Worm (Caenorhabditis elegans): Measurements from ENCODE around the gene ZK945.6.

ZK945.6 gene

ce11 chrII:10065472-10065871 lies 41.3 kb downstream of the ZK945.6 start:
- TF ChIP-seq ceh-36 (tag; optimal IDR thresholded peaks at IDR 0.05) (peak; percentile 5), ets-7 (tag; optimal IDR thresholded peaks at IDR 0.05) (no peak), hmg-4 (GFP tag; optimal IDR thresholded peaks at IDR 0.05) (peak; percentile 83), aly-1 (tag; optimal IDR thresholded peaks at IDR 0.05) (no peak), pes-1 (GFP tag; IDR thresholded peaks at IDR 0.05) (peak; percentile 55), scrt-1 (GFP tag; IDR thresholded peaks at IDR 0.05) (0 out of 2 replicates have a peak, but pooled peaks have one; percentile 43), F13C5.2 (tag; optimal IDR thresholded peaks at IDR 0.05) (no peak), B0310.2 (tag; optimal IDR thresholded peaks at IDR 0.05) (no peak), ama-1 (optimal IDR thresholded peaks at IDR 0.05) (no peak), flt-1 (GFP tag; IDR thresholded peaks at IDR 0.05) (peak; percentile 49; the same call in 1 of the 2 replicates), sea-1 (GFP tag; conservative IDR thresholded peaks at IDR 0.05) (0 out of 2 replicates have a peak, but pooled peaks have one; percentile 46)

- no peak for TF ChIP-seq aly-1 (tag; optimal IDR thresholded peaks at IDR 0.05)
- no peak for TF ChIP-seq ceh-36 (tag; optimal IDR thresholded peaks at IDR 0.05)
- no peak for TF ChIP-seq hmg-4 (GFP tag; optimal IDR thresholded peaks at IDR 0.05)
- no peak for TF ChIP-seq hnd-1 (tag; optimal IDR thresholded peaks at IDR 0.05)
- no peak for TF ChIP-seq hmbx-1 (tag; optimal IDR thresholded peaks at IDR 0.05)
- no peak for TF ChIP-seq tbx-37 (GFP tag; conservative IDR thresholded peaks at IDR 0.05)
- no peak for TF ChIP-seq tra-4 (tag; optimal IDR thresholded peaks at IDR 0.05)
- no peak for TF ChIP-seq ceh-13 (GFP tag; optimal IDR thresholded peaks at IDR 0.05)
- TF ChIP-seq ets-7 (tag; optimal IDR thresholded peaks at IDR 0.05), result no peak
- TF ChIP-seq ama-1 (optimal IDR thresholded peaks at IDR 0.05), result no peak
- no peak for TF ChIP-seq B0310.2 (tag; optimal IDR thresholded peaks at IDR 0.05)
- TF ChIP-seq flt-1 (GFP tag; IDR thresholded peaks at IDR 0.05), result no peak
- no peak for TF ChIP-seq sea-1 (GFP tag; conservative IDR thresholded peaks at IDR 0.05)
Observed at ce11 chrII:10060508-10060907, 46.3 kb downstream of the ZK945.6 start, which contains the start of gene stg-1. stg-1 (minus strand) TSS chrII:10060660.

- TF ChIP-seq sea-1 (GFP tag; conservative IDR thresholded peaks at IDR 0.05), result no peak
- TF ChIP-seq F13C5.2 (tag; optimal IDR thresholded peaks at IDR 0.05), result no peak
- TF ChIP-seq hmg-4 (GFP tag; optimal IDR thresholded peaks at IDR 0.05), result no peak
Observed at ce11 chrII:10056545-10057038, 50.2 kb downstream of the ZK945.6 start, which contains the start of gene C18D1.2. C18D1.2 (plus strand) TSS chrII:10056988.

All from whole organism, early embryonic.